Fruit fly (Drosophila melanogaster) whole organism, prepupa: ENCODE results near the gene chinmo.
A peak's percentile ranks its signal among the peaks of the same experiment; 100 is the strongest.

Experiments
- Blimp-1 ChIP-seq: fragments of 200-800 bp; sonication (Bioruptor generic); optimal IDR thresholded peaks from 3 replicates; lab custom pipeline; 2017; ENCODE audit warnings: missing biosample characterization, missing genetic modification characterization, mild to moderate bottlenecking, moderate library complexity, missing genetic modification reagents
- CG10631 ChIP-seq: fragments of 200-800 bp; sonication (Bioruptor generic); optimal IDR thresholded peaks from 2 replicates; lab custom pipeline; 2016; ENCODE audit warnings: missing biosample characterization, missing genetic modification characterization
- CG10669 ChIP-seq: fragments of 200-800 bp; sonication (Bioruptor generic); optimal IDR thresholded peaks from 3 replicates; lab custom pipeline; 2018; ENCODE audit warnings: missing biosample characterization, mild to moderate bottlenecking, missing genetic modification characterization, moderate library complexity
- CG11294 ChIP-seq: fragments of 200-800 bp; sonication (Bioruptor generic); IDR thresholded peaks from 2 replicates; pipeline ENCODE4 v1.3.6; 2022; ENCODE audit warnings: missing biosample characterization, missing genetic modification characterization
- CG11762 ChIP-seq: fragments of 200-800 bp; sonication (Bioruptor generic); optimal IDR thresholded peaks from 3 replicates; lab custom pipeline; 2016; ENCODE audit warnings: missing biosample characterization, missing genetic modification characterization; ENCODE audit not compliant: insufficient read depth
- CG1621 ChIP-seq: fragments of 200-800 bp; sonication (Bioruptor generic); optimal IDR thresholded peaks from 3 replicates; lab custom pipeline; 2018; ENCODE audit warnings: missing biosample characterization, mild to moderate bottlenecking, missing genetic modification characterization
- CG16779 ChIP-seq: fragments of 200-800 bp; sonication (Bioruptor generic); optimal IDR thresholded peaks from 3 replicates; lab custom pipeline; 2017; ENCODE audit warnings: missing biosample characterization, mild to moderate bottlenecking, missing genetic modification characterization
- CG31627 ChIP-seq: fragments of 200-800 bp; sonication (Bioruptor generic); optimal IDR thresholded peaks from 3 replicates; lab custom pipeline; 2016; ENCODE audit warnings: missing biosample characterization, missing genetic modification characterization
- CG32006 ChIP-seq: fragments of 200-800 bp; sonication (Bioruptor generic); optimal IDR thresholded peaks from 3 replicates; lab custom pipeline; 2017; ENCODE audit warnings: missing biosample characterization, mild to moderate bottlenecking, missing genetic modification characterization
- CG34406 ChIP-seq: fragments of 200-800 bp; sonication (Bioruptor generic); optimal IDR thresholded peaks from 3 replicates; lab custom pipeline; 2016; ENCODE audit warnings: missing biosample characterization, missing genetic modification characterization
- CG3919 ChIP-seq: fragments of 200-800 bp; sonication (Bioruptor generic); optimal IDR thresholded peaks from 3 replicates; lab custom pipeline; 2016; ENCODE audit warnings: missing biosample characterization, missing genetic modification characterization
- CG4318 ChIP-seq: fragments of 200-800 bp; sonication (Bioruptor generic); optimal IDR thresholded peaks from 3 replicates; lab custom pipeline; 2017; ENCODE audit warnings: missing biosample characterization, mild to moderate bottlenecking, missing genetic modification characterization
- CG6276 ChIP-seq: fragments of 200-800 bp; sonication (Bioruptor generic); optimal IDR thresholded peaks from 2 replicates; lab custom pipeline; 2017; ENCODE audit warnings: missing biosample characterization, mild to moderate bottlenecking, missing genetic modification characterization
- CG6792 ChIP-seq: fragments of 200-800 bp; sonication (Bioruptor generic); optimal IDR thresholded peaks from 3 replicates; lab custom pipeline; 2016; ENCODE audit warnings: missing biosample characterization, missing genetic modification characterization
- CG8119 ChIP-seq: fragments of 200-800 bp; sonication (Bioruptor generic); IDR thresholded peaks from 3 replicates; pipeline ENCODE4 v1.3.6; 2022; ENCODE audit warnings: missing biosample characterization, missing genetic modification characterization
- CG8319 ChIP-seq: fragments of 200-800 bp; sonication (Bioruptor generic); optimal IDR thresholded peaks from 3 replicates; lab custom pipeline; 2016; ENCODE audit warnings: missing biosample characterization, missing genetic modification characterization
- CG8632 ChIP-seq: fragments of 200-800 bp; sonication (Bioruptor generic); optimal IDR thresholded peaks from 3 replicates; lab custom pipeline; 2016; ENCODE audit warnings: missing biosample characterization, missing genetic modification characterization
- CG9139 ChIP-seq: fragments of 200-800 bp; sonication (Bioruptor generic); optimal IDR thresholded peaks from 3 replicates; lab custom pipeline; 2017; ENCODE audit warnings: missing biosample characterization, mild to moderate bottlenecking, missing genetic modification characterization
- Eip78C ChIP-seq: fragments of 200-800 bp; sonication (Bioruptor generic); peaks from one replicate; lab custom pipeline; 2016; ENCODE audit warnings: missing biosample characterization, missing genetic modification characterization
- Eip93F ChIP-seq: fragments of 200-800 bp; sonication (Bioruptor generic); optimal IDR thresholded peaks from 2 replicates; lab custom pipeline; 2016; ENCODE audit warnings: missing biosample characterization, mild to moderate bottlenecking, missing genetic modification characterization
- Ets21C ChIP-seq: fragments of 200-800 bp; sonication (Bioruptor generic); optimal IDR thresholded peaks from 3 replicates; lab custom pipeline; 2016; ENCODE audit warnings: missing biosample characterization, missing genetic modification characterization
- Ets96B ChIP-seq: fragments of 200-800 bp; optimal IDR thresholded peaks from 2 replicates; lab custom pipeline; 2019; ENCODE audit warnings: missing biosample characterization, mild to moderate bottlenecking, missing genetic modification characterization, moderate library complexity
- Gug ChIP-seq: fragments of 200-800 bp; sonication (Bioruptor generic); IDR thresholded peaks from 2 replicates; pipeline ENCODE4 v1.3.6; 2022; ENCODE audit warnings: missing biosample characterization, missing genetic modification characterization
- Hr38 ChIP-seq: sonication (Bioruptor generic); optimal IDR thresholded peaks from 2 replicates; lab custom pipeline; 2016; ENCODE audit warnings: missing biosample characterization, missing genetic modification characterization
- Hr4 ChIP-seq: fragments of 200-800 bp; sonication (Bioruptor generic); optimal IDR thresholded peaks from 3 replicates; lab custom pipeline; 2016; ENCODE audit warnings: missing biosample characterization, missing genetic modification characterization
- Lpt ChIP-seq: fragments of 200-800 bp; sonication (Bioruptor generic); optimal IDR thresholded peaks from 3 replicates; lab custom pipeline; 2016; ENCODE audit warnings: missing biosample characterization, missing genetic modification characterization
- Met ChIP-seq: fragments of 200-800 bp; sonication (Bioruptor generic); optimal IDR thresholded peaks from 3 replicates; lab custom pipeline; 2016; ENCODE audit warnings: missing biosample characterization, missing genetic modification characterization
- OdsH ChIP-seq: fragments of 200-800 bp; sonication (Bioruptor generic); optimal IDR thresholded peaks from 3 replicates; lab custom pipeline; 2016; ENCODE audit warnings: missing biosample characterization, missing genetic modification characterization
- Smox ChIP-seq: fragments of 200-800 bp; sonication (Bioruptor generic); optimal IDR thresholded peaks from 3 replicates; lab custom pipeline; 2016; ENCODE audit warnings: missing biosample characterization, missing genetic modification characterization
- Sox102F ChIP-seq: fragments of 200-800 bp; sonication (Bioruptor generic); optimal IDR thresholded peaks from 2 replicates; lab custom pipeline; 2016; ENCODE audit warnings: missing biosample characterization, mild to moderate bottlenecking, missing genetic modification characterization
- Sox14 ChIP-seq: fragments of 200-800 bp; sonication (Bioruptor generic); optimal IDR thresholded peaks from 3 replicates; lab custom pipeline; 2016; ENCODE audit warnings: missing biosample characterization, missing genetic modification characterization
- achi ChIP-seq: fragments of 200-800 bp; sonication (Bioruptor generic); optimal IDR thresholded peaks from 3 replicates; lab custom pipeline; 2016; ENCODE audit warnings: missing biosample characterization, missing genetic modification characterization
- cyc ChIP-seq: fragments of 200-800 bp; sonication (Bioruptor generic); optimal IDR thresholded peaks from 3 replicates; lab custom pipeline; 2016; ENCODE audit warnings: missing biosample characterization, missing genetic modification characterization
- dac ChIP-seq: fragments of 200-800 bp; sonication (Bioruptor generic); optimal IDR thresholded peaks from 2 replicates; lab custom pipeline; 2017; ENCODE audit warnings: missing biosample characterization, mild to moderate bottlenecking, missing genetic modification characterization
- dsx ChIP-seq: fragments of 200-800 bp; optimal IDR thresholded peaks from 3 replicates; lab custom pipeline; 2019; ENCODE audit warnings: missing biosample characterization, mild to moderate bottlenecking, missing genetic modification characterization, moderate library complexity; ENCODE audit not compliant: poor library complexity, severe bottlenecking
- eg ChIP-seq: fragments of 200-800 bp; sonication (Bioruptor generic); IDR thresholded peaks from 3 replicates; pipeline ENCODE4 v1.3.6; 2022; ENCODE audit warnings: missing biosample characterization, missing genetic modification characterization
- esn ChIP-seq: fragments of 200-800 bp; sonication (Bioruptor generic); optimal IDR thresholded peaks from 2 replicates; lab custom pipeline; 2016; ENCODE audit warnings: missing biosample characterization, mild to moderate bottlenecking, missing genetic modification characterization, moderate library complexity
- fkh ChIP-seq: fragments of 200-800 bp; sonication (Bioruptor generic); optimal IDR thresholded peaks from 3 replicates; lab custom pipeline; 2017; ENCODE audit warnings: missing biosample characterization, mild to moderate bottlenecking, missing genetic modification characterization, moderate library complexity
- net ChIP-seq: fragments of 200-800 bp; sonication (Bioruptor generic); optimal IDR thresholded peaks from 3 replicates; lab custom pipeline; 2016; ENCODE audit warnings: missing biosample characterization, missing genetic modification characterization
- pdm3 ChIP-seq: fragments of 200-800 bp; sonication (Bioruptor generic); optimal IDR thresholded peaks from 3 replicates; lab custom pipeline; 2016; ENCODE audit warnings: missing biosample characterization, missing genetic modification characterization
- ss ChIP-seq, 2 experiments: fragments of 200-800 bp; sonication (Bioruptor generic); optimal IDR thresholded peaks; 2 replicates in 1 of 2; 3 replicates in 1 of 2; lab custom pipeline; 2017 to 2018; ENCODE audit warnings: mild to moderate bottlenecking in 2 of 2, missing biosample characterization in 2 of 2, missing genetic modification characterization in 2 of 2, moderate library complexity in 1 of 2
- svp ChIP-seq: fragments of 200-800 bp; sonication (Bioruptor generic); peaks from one replicate; lab custom pipeline; 2016; ENCODE audit warnings: missing biosample characterization, missing genetic modification characterization
- vri ChIP-seq: fragments of 200-800 bp; sonication (Bioruptor generic); optimal IDR thresholded peaks from 3 replicates; lab custom pipeline; 2016; ENCODE audit warnings: missing biosample characterization, mild to moderate bottlenecking, missing genetic modification characterization

Gene chinmo

dm6 chr2L:1643252-1643864 is 7.7 kb upstream of the chinmo start (continued):
- peak; percentile 74 to 75 for TF ChIP-seq ss (GFP tag; optimal IDR thresholded peaks at IDR 0.05; lab: Kevin White, UChicago)
- TF ChIP-seq esn (GFP tag; lab: Kevin White, UChicago) = peak; percentile 69
- TF ChIP-seq cyc (GFP tag; lab: Kevin White, UChicago) = peak; percentile 52
- TF ChIP-seq CG8319 (GFP tag; lab: Kevin White, UChicago) = peak; percentile 15
- TF ChIP-seq CG8632 = peak; percentile 46
- TF ChIP-seq vri (GFP tag; lab: Kevin White, UChicago) = peak; percentile 47
- peak; percentile 50 for TF ChIP-seq CG34406 (GFP tag; lab: Kevin White, UChicago)
- peak; percentile 82 for TF ChIP-seq Ets96B
- TF ChIP-seq Eip93F (GFP tag; lab: Kevin White, UChicago) = no peak
- peak; percentile 53 for TF ChIP-seq net (GFP tag; lab: Kevin White, UChicago)
- peak; percentile 74 for TF ChIP-seq CG10669
- TF ChIP-seq Sox14 (GFP tag; lab: Kevin White, UChicago) = peak; percentile 66
- TF ChIP-seq CG32006 (GFP tag; lab: Kevin White, UChicago) = peak; percentile 60
- peak; percentile 69 for TF ChIP-seq CG1621 (tag; lab: Kevin White, UChicago)
- peak; percentile 74 for TF ChIP-seq CG10631 (GFP tag; lab: Kevin White, UChicago)
- TF ChIP-seq CG3919 (GFP tag; lab: Kevin White, UChicago) = peak; percentile 73
- TF ChIP-seq CG6792 (GFP tag; lab: Kevin White, UChicago) = peak; percentile 59
- TF ChIP-seq eg (GFP tag; lab: Robert Waterston, UW) = no peak

DNA sequence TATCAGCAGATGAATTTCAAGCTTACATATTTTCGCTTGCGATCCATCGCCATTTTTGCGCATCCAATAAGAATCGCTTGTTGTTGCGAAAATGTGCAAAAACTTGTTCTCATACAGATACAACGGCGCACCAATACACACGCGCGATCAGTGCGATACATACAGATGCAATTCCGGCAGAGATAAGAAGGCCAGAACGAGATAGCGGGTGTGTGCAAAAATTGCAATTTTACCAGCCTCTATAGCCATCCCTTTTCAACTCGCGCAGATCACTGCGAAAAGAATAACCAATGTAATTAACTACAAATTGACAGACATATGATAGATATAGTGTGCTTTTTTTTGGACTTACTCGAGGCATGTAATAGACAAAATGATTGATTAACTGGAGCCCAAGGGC is 6.7 kb upstream of the chinmo start:
- no peak for TF ChIP-seq CG3919 (GFP tag; lab: Kevin White, UChicago)
- TF ChIP-seq pdm3 (GFP tag; lab: Kevin White, UChicago) = no peak
- no peak for TF ChIP-seq fkh (GFP tag; lab: Kevin White, UChicago)
- TF ChIP-seq CG8319 (GFP tag; lab: Kevin White, UChicago) = no peak
- peak; percentile 36 for TF ChIP-seq Sox14 (GFP tag; lab: Kevin White, UChicago)
- TF ChIP-seq dsx (GFP tag; lab: Kevin White, UChicago) = peak; percentile 58
- TF ChIP-seq CG1621 (tag; lab: Kevin White, UChicago) = peak; percentile 22
- no peak for TF ChIP-seq CG6276 (GFP tag; lab: Kevin White, UChicago)
- no peak for TF ChIP-seq Hr4 (GFP tag; lab: Kevin White, UChicago)
- TF ChIP-seq svp (GFP tag; lab: Kevin White, UChicago) = no peak
- no peak for TF ChIP-seq Lpt
- TF ChIP-seq CG6792 (GFP tag; lab: Kevin White, UChicago) = no peak
- TF ChIP-seq dac (GFP tag; lab: Kevin White, UChicago) = no peak
- no peak for TF ChIP-seq CG4318 (GFP tag; lab: Kevin White, UChicago)
- TF ChIP-seq CG31627 (GFP tag; lab: Kevin White, UChicago) = no peak
- TF ChIP-seq Hr38 = no peak
- TF ChIP-seq vri (GFP tag; lab: Kevin White, UChicago) = peak; percentile 15
- TF ChIP-seq CG16779 (tag; lab: Kevin White, UChicago) = no peak
- no peak for TF ChIP-seq CG11762 (GFP tag; lab: Kevin White, UChicago)
- no peak for TF ChIP-seq CG11294 (GFP tag; lab: Robert Waterston, UW)
- TF ChIP-seq CG32006 (GFP tag; lab: Kevin White, UChicago) = no peak
- TF ChIP-seq CG10669 = no peak
- no peak for TF ChIP-seq Blimp-1 (GFP tag; lab: Kevin White, UChicago)
- no peak for TF ChIP-seq CG8119
- no peak for TF ChIP-seq CG8632
- no peak for TF ChIP-seq Gug
- no peak for TF ChIP-seq achi (GFP tag; lab: Kevin White, UChicago)
- peak; percentile 2 for TF ChIP-seq Eip78C (GFP tag; lab: Kevin White, UChicago)
- no peak for TF ChIP-seq Sox102F (GFP tag; lab: Kevin White, UChicago)
- no peak for TF ChIP-seq esn (GFP tag; lab: Kevin White, UChicago)
- TF ChIP-seq CG9139 (GFP tag; lab: Kevin White, UChicago) = no peak
- no peak for TF ChIP-seq Met (GFP tag; lab: Kevin White, UChicago)
- no peak for TF ChIP-seq Ets21C (GFP tag; lab: Kevin White, UChicago)
- TF ChIP-seq OdsH (GFP tag; lab: Kevin White, UChicago) = no peak
- no peak for TF ChIP-seq Smox
